Worm (Caenorhabditis elegans): ENCODE measurements around the gene Y110A2AL.10.

DNA sequence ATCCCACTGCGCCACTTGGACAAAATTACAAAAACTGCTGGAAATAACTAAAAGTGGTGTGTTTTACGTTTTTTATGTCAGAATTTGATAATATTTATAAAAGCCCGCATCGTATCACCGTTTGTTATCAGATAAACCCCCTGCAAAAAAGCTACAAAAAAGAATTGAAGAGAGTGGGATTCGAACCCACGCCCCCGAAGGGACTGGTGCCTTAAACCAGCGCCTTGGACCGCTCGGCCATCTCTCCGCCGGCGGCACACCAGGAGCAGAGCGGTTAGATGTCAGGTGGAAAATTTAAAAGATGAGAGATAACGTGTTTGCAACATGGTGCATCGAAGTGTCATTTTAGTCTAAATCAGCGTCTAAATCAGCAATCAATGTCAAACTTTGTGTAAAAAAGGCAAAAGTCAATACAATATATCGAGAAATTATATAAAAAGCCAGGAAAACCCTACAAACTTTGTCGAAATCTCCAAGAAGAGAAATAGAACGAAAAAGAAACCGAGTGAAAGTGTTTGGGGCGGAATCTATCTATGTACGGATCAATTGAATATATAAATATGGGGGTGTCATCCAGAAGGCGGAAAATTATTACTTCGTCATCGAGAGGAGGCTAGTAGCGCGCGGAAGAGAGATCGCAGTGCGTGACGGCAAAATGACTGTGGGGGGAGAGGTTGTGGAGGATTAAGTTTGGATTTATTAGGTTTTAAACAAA, 10.2 kb downstream of the Y110A2AL.10 start:
- no peak for TF ChIP-seq W03F9.2 (tag; optimal IDR thresholded peaks at IDR 0.05)
- no peak for TF ChIP-seq him-1 (tag; optimal IDR thresholded peaks at IDR 0.05)

Data from whole organism, L4/young adult.